Worm (Caenorhabditis elegans): ENCODE results near the gene sri-18.

- TF ChIP-seq rcor-1 (GFP tag; IDR thresholded peaks at IDR 0.05) (no peak), lin-35 (GFP tag; optimal IDR thresholded peaks at IDR 0.05) (no peak), ZK185.1 (tag; optimal IDR thresholded peaks at IDR 0.05; ENCODE audit: poor library complexity, severe bottlenecking) (no peak), zfh-2 (GFP tag; conservative IDR thresholded peaks at IDR 0.05) (no peak), nhr-120 (GFP tag; IDR thresholded peaks at IDR 0.05) (no peak), dpff-1 (tag; optimal IDR thresholded peaks at IDR 0.05) (no peak), pha-4 (tag; optimal IDR thresholded peaks at IDR 0.05) (no peak), ztf-18 (tag; optimal IDR thresholded peaks at IDR 0.05) (no peak)
Measured at ce11 chrV:10233330-10233729, 27.0 kb downstream of the sri-18 start, which contains the start of gene str-182.
